Fruit fly (Drosophila melanogaster): ENCODE results near the gene CG42354.

Gene CG42354

DNA sequence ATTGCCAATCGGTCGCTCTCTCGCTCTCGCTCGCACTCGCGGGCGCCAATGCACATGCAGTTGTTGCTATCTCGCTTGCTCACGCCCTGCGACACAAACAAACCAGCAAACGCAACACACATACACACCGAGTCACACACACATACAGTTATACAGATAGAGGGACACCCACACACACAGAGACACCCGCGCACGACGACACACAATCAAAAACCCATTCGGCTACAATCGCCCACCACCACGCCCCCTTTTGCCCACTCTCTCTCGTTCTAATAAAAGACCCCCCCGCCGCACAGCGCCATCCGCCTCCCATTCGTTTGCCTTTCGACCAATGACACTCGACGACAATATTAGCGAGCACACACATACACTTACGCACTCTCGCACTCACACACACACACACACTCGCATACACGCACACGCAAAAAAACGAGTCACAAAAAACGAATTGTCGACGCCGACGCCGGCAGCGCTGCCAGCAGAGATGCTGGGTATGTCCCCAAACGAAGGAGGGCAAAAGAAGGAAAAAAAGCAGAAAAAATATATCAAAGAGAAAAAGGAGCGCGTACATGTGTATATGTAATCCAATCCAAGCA, 43.0 kb upstream of the CG42354 start (continued):
- TF ChIP-seq esn (GFP tag; optimal IDR thresholded peaks at IDR 0.05) (no peak), Blimp-1 (GFP tag; optimal IDR thresholded peaks at IDR 0.05) (no peak), CG10631 (GFP tag; optimal IDR thresholded peaks at IDR 0.05) (no peak), CG11902 (GFP tag; optimal IDR thresholded peaks at IDR 0.05) (no peak), fd85E (GFP tag; optimal IDR thresholded peaks at IDR 0.05) (no peak), Eip93F (GFP tag; optimal IDR thresholded peaks at IDR 0.05) (no peak), dsx (GFP tag; optimal IDR thresholded peaks at IDR 0.05; ENCODE audit: poor library complexity, severe bottlenecking) (no peak), CG6163 (GFP tag; IDR thresholded peaks at IDR 0.05) (peak; percentile 33; the same call in 2 of the 3 replicates), CG6792 (GFP tag; optimal IDR thresholded peaks at IDR 0.05) (no peak), cyc (GFP tag; optimal IDR thresholded peaks at IDR 0.05) (no peak), CG16779 (tag; optimal IDR thresholded peaks at IDR 0.05) (no peak), fkh (GFP tag; optimal IDR thresholded peaks at IDR 0.05) (peak; percentile 45), CG6276 (GFP tag; optimal IDR thresholded peaks at IDR 0.05) (no peak), Gug (GFP tag; IDR thresholded peaks at IDR 0.05) (no peak), CG34406 (GFP tag; optimal IDR thresholded peaks at IDR 0.05) (no peak), Sox14 (GFP tag; optimal IDR thresholded peaks at IDR 0.05) (peak; percentile 26), fd59A (GFP tag; optimal IDR thresholded peaks at IDR 0.05) (no peak), Met (GFP tag; optimal IDR thresholded peaks at IDR 0.05) (no peak), CG11762 (GFP tag; optimal IDR thresholded peaks at IDR 0.05; ENCODE audit: insufficient read depth) (no peak), Hr38 (GFP tag; optimal IDR thresholded peaks at IDR 0.05) (no peak), CG31627 (GFP tag; optimal IDR thresholded peaks at IDR 0.05) (no peak), spab (GFP tag; optimal IDR thresholded peaks at IDR 0.05) (no peak), Eip75B (GFP tag; optimal IDR thresholded peaks at IDR 0.05) (no peak), salr (GFP tag; optimal IDR thresholded peaks at IDR 0.05) (no peak), dac (GFP tag; optimal IDR thresholded peaks at IDR 0.05) (peak; percentile 16), Smox (GFP tag; optimal IDR thresholded peaks at IDR 0.05) (no peak), CG8632 (GFP tag; optimal IDR thresholded peaks at IDR 0.05) (no peak), net (GFP tag; optimal IDR thresholded peaks at IDR 0.05) (no peak), Hr4 (GFP tag; optimal IDR thresholded peaks at IDR 0.05) (no peak), pdm3 (GFP tag; optimal IDR thresholded peaks at IDR 0.05) (no peak), achi (GFP tag; optimal IDR thresholded peaks at IDR 0.05) (no peak), vri (GFP tag; optimal IDR thresholded peaks at IDR 0.05) (no peak), topi (GFP tag; optimal IDR thresholded peaks at IDR 0.05) (no peak), CG7368 (GFP tag; optimal IDR thresholded peaks at IDR 0.05) (no peak), CG32006 (GFP tag; optimal IDR thresholded peaks at IDR 0.05) (peak; percentile 12), acj6 (GFP tag; optimal IDR thresholded peaks at IDR 0.05) (no peak), CG15336 (GFP tag; IDR thresholded peaks at IDR 0.05) (0 out of 2 replicates have a peak, but pooled peaks have one; percentile 22), CG1621 (tag; optimal IDR thresholded peaks at IDR 0.05) (no peak), lz (GFP tag; optimal IDR thresholded peaks at IDR 0.05) (no peak)

DNA sequence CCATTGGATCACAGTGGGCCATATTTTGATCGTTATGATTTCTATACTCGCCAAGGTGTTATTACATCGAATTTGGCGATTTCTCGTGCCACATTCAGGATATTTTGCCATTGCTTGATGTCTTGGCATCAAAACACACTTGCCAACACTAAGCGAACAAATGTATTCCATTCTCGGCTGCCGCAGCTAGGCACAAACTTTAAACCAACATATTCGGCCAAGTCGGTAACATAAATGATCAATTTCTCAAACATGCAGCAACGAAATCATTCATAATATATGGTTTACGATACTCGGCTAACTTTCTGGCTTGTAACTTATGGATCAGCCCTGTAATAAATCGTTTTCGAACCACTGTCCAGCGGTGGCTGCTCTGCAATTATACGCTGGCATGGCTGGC, 38.3 kb upstream of the CG42354 start:
- TF ChIP-seq Eip78C (GFP tag), result peak; percentile 79
- peak; percentile 67 for TF ChIP-seq svp (GFP tag)
- TF ChIP-seq Sox14 (GFP tag; optimal IDR thresholded peaks at IDR 0.05), result no peak
- no peak for TF ChIP-seq CG1621 (tag; optimal IDR thresholded peaks at IDR 0.05)
- TF ChIP-seq CG10669 (GFP tag; optimal IDR thresholded peaks at IDR 0.05), result peak; percentile 17
- TF ChIP-seq Blimp-1 (GFP tag; optimal IDR thresholded peaks at IDR 0.05), result no peak
- no peak for TF ChIP-seq CG6163 (GFP tag; IDR thresholded peaks at IDR 0.05)
- no peak for TF ChIP-seq eg (GFP tag; IDR thresholded peaks at IDR 0.05)
- peak; percentile 28 for TF ChIP-seq lz (GFP tag; optimal IDR thresholded peaks at IDR 0.05)
- TF ChIP-seq fkh (GFP tag; optimal IDR thresholded peaks at IDR 0.05), result no peak
- TF ChIP-seq esn (GFP tag; optimal IDR thresholded peaks at IDR 0.05), result peak; percentile 45
- no peak for TF ChIP-seq CG34406 (GFP tag; optimal IDR thresholded peaks at IDR 0.05)
- TF ChIP-seq Sox15 (GFP tag; optimal IDR thresholded peaks at IDR 0.05), result no peak
- TF ChIP-seq CG8319 (GFP tag; optimal IDR thresholded peaks at IDR 0.05), result no peak
- TF ChIP-seq Hr4 (GFP tag; optimal IDR thresholded peaks at IDR 0.05), result no peak
- no peak for TF ChIP-seq spab (GFP tag; optimal IDR thresholded peaks at IDR 0.05)
- peak; percentile 20 for TF ChIP-seq topi (GFP tag; optimal IDR thresholded peaks at IDR 0.05)
- TF ChIP-seq CG6854 (GFP tag; optimal IDR thresholded peaks at IDR 0.05), result no peak
- TF ChIP-seq CG11294 (GFP tag; IDR thresholded peaks at IDR 0.05), result no peak
- no peak for TF ChIP-seq fd85E (GFP tag; optimal IDR thresholded peaks at IDR 0.05)
- no peak for TF ChIP-seq CG9139 (GFP tag; optimal IDR thresholded peaks at IDR 0.05)
- peak; percentile 5 for TF ChIP-seq net (GFP tag; optimal IDR thresholded peaks at IDR 0.05)
- no peak for TF ChIP-seq CG11902 (GFP tag; optimal IDR thresholded peaks at IDR 0.05)
- no peak for TF ChIP-seq CG8119 (GFP tag; IDR thresholded peaks at IDR 0.05)
- no peak for TF ChIP-seq CG7368 (GFP tag; optimal IDR thresholded peaks at IDR 0.05)
- no peak for TF ChIP-seq dac (GFP tag; optimal IDR thresholded peaks at IDR 0.05)
- TF ChIP-seq CG15336 (GFP tag; IDR thresholded peaks at IDR 0.05), result no peak
- peak; percentile 5 for TF ChIP-seq Ets21C (GFP tag; optimal IDR thresholded peaks at IDR 0.05)

All from whole organism, prepupa.